Worm (Caenorhabditis elegans): ENCODE results near the gene dyn-1.
A peak's percentile ranks its signal among the peaks of the same experiment; 100 is the strongest.

The dyn-1 gene

ce11 chrX:15619273-15619672, 50.6 kb downstream of the dyn-1 start (continued):
- TF ChIP-seq mxl-3 (GFP tag; optimal IDR thresholded peaks at IDR 0.05) (no peak), pqm-1 (tag; optimal IDR thresholded peaks at IDR 0.05) (no peak), vab-7 (GFP tag; IDR thresholded peaks at IDR 0.05) (peak; percentile 61; the same call in 1 of the 2 replicates), F26F4.8 (GFP tag; conservative IDR thresholded peaks at IDR 0.05) (no peak), dmd-8 (GFP tag; IDR thresholded peaks at IDR 0.05) (no peak), nhr-10 (tag; optimal IDR thresholded peaks at IDR 0.05) (no peak), nhr-6 (tag; optimal IDR thresholded peaks at IDR 0.05) (no peak), gei-8 (GFP tag; optimal IDR thresholded peaks at IDR 0.05) (no peak), dve-1 (tag; optimal IDR thresholded peaks at IDR 0.05; ENCODE audit: insufficient read depth) (peak; percentile 72), hlh-11 (tag; optimal IDR thresholded peaks at IDR 0.05) (peak; percentile 32), unc-62 (GFP tag; optimal IDR thresholded peaks at IDR 0.05 in 1 of 2) (no peak), unc-62 (tag; optimal IDR thresholded peaks at IDR 0.05) (no peak), daf-12 (tag; optimal IDR thresholded peaks at IDR 0.05) (no peak), zip-2 (tag; optimal IDR thresholded peaks at IDR 0.05) (no peak), daf-8 (GFP tag; IDR thresholded peaks at IDR 0.05) (no peak), Y105C5A.15 (GFP tag; IDR thresholded peaks at IDR 0.05) (0 out of 2 replicates have a peak, but pooled peaks have one; percentile 48)

- TF ChIP-seq ZK337.2 (GFP tag; IDR thresholded peaks at IDR 0.05) = no peak
- TF ChIP-seq lin-13 (GFP tag; optimal IDR thresholded peaks at IDR 0.05) = no peak
- no peak for TF ChIP-seq tra-1 (GFP tag; IDR thresholded peaks at IDR 0.05)
- no peak for TF ChIP-seq daf-16 (GFP tag; optimal IDR thresholded peaks at IDR 0.05)
- TF ChIP-seq daf-16 (tag; optimal IDR thresholded peaks at IDR 0.05) = peak; percentile 14
- no peak for TF ChIP-seq fkh-10 (GFP tag; optimal IDR thresholded peaks at IDR 0.05)
- no peak for TF ChIP-seq F10B5.3 (tag; optimal IDR thresholded peaks at IDR 0.05)
- no peak for TF ChIP-seq lsy-2 (tag; optimal IDR thresholded peaks at IDR 0.05)
- no peak for TF ChIP-seq mxl-2 (GFP tag; conservative IDR thresholded peaks at IDR 0.05)
These were observed 51.5 kb downstream of the dyn-1 start, which contains the start of gene K09E9.1 for ce11 chrX:15620200-15620599. K09E9.1 (plus strand) TSS chrX:15620500.

DNA sequence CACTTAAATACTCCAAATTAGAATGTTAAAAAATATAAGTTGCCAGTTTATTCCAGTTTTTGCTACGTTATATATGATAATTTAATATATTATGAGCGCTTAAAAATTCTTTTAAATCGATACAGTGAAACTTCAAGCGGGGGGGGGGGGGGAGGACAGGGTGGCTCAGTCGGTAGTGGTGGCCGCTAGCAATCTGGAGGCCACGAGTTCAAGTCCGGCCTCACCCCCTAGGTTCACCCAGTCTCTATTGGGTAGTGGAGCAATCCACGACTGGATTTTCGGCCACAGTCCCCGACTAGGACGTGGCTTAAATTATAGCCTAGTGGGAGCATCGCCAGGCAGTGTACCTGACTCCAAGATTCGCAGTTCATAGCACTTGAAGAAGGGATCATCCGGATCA, 52.3 kb downstream of the dyn-1 start:
- TF ChIP-seq ceh-32 (tag; optimal IDR thresholded peaks at IDR 0.05; ENCODE audit: poor library complexity) = no peak
- peak; percentile 82 for TF ChIP-seq set-16 (GFP tag; IDR thresholded peaks at IDR 0.05)
- no peak for TF ChIP-seq daf-16 (GFP tag; optimal IDR thresholded peaks at IDR 0.05)
- no peak for TF ChIP-seq daf-16 (tag; optimal IDR thresholded peaks at IDR 0.05)

DNA sequence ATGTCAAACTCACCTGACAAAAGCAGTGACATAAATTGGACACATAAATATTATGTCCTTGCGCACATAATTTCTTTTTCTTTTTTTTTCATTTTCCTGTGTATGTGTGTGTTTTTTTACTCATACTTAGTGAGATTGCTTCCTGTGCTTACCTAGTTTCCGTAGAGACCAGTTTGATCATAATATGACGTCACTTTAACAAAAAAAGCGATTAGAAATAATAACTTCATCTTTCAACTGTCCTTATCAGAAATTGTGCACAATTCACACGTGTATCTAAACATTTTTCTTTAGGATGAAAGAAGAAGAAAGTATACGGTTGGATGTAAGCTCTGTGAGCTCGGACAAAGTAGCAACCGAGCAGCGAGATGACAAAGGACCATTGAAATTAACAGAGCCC, 53.4 kb downstream of the dyn-1 start:
- TF ChIP-seq dmd-6 (GFP tag; IDR thresholded peaks at IDR 0.05) (peak; percentile 47), lin-39 (tag; optimal IDR thresholded peaks at IDR 0.05) (no peak), lsy-2 (tag; optimal IDR thresholded peaks at IDR 0.05) (peak in 1 of 2 experiments; percentile 8), R02D3.7 (tag; optimal IDR thresholded peaks at IDR 0.05) (no peak), fos-1 (tag; optimal IDR thresholded peaks at IDR 0.05) (no peak), dve-1 (tag; optimal IDR thresholded peaks at IDR 0.05; ENCODE audit: insufficient read depth) (peak; percentile 22), F49E8.2 (tag; optimal IDR thresholded peaks at IDR 0.05; ENCODE audit: borderline replicate concordance) (no peak), pqm-1 (tag; optimal IDR thresholded peaks at IDR 0.05) (peak; percentile 24), hlh-11 (tag; optimal IDR thresholded peaks at IDR 0.05) (peak; percentile 9), mdl-1 (tag; optimal IDR thresholded peaks at IDR 0.05) (peak in 1 of 2 experiments; percentile 61)
